Worm (Caenorhabditis elegans) whole organism, L1 larva: ENCODE results near the gene fsn-1.

Source experiments
- ceh-82 ChIP-seq, 3 experiments: fragments of 150-350 bp in 1 of 3; sonication (generic microtip) in 2 of 3; optimal IDR thresholded peaks; 2 replicates each; lab custom pipeline; 2014 to 2017; ENCODE audit warnings: missing biosample characterization in 3 of 3, missing genetic modification characterization in 3 of 3
- elt-3 ChIP-seq, 6 experiments: fragments of 150-350 bp in 1 of 6; sonication (generic microtip); optimal IDR thresholded peaks; 2 replicates each; lab custom pipeline; 2017 to 2018; ENCODE audit warnings: missing biosample characterization in 6 of 6, missing genetic modification characterization in 6 of 6, inconsistent platforms in 1 of 6
- lsy-2 ChIP-seq, 2 experiments: fragments of 150-350 bp; optimal IDR thresholded peaks; 2 replicates each; lab custom pipeline; 2014; ENCODE audit warnings: missing biosample characterization in 2 of 2, missing genetic modification characterization in 2 of 2
- mdl-1 ChIP-seq, 2 experiments: fragments of 150-350 bp; optimal IDR thresholded peaks; 2 replicates each; lab custom pipeline; 2014 to 2017; ENCODE audit warnings: missing biosample characterization in 2 of 2, missing genetic modification characterization in 2 of 2, inconsistent platforms in 1 of 2
- nhr-11 ChIP-seq: fragments of 150-350 bp; optimal IDR thresholded peaks from 2 replicates; lab custom pipeline; 2014; ENCODE audit warnings: missing biosample characterization, missing genetic modification characterization
- nhr-84 ChIP-seq: sonication (generic microtip); optimal IDR thresholded peaks from 2 replicates; lab custom pipeline; 2017; ENCODE audit warnings: missing biosample characterization, missing genetic modification characterization
- nhr-90 ChIP-seq: sonication (generic microtip); optimal IDR thresholded peaks from 2 replicates; lab custom pipeline; 2016; ENCODE audit warnings: mild to moderate bottlenecking, missing genetic modification characterization, missing compliant biosample characterization; ENCODE audit not compliant: poor library complexity
- sup-37 ChIP-seq: fragments of 200-800 bp; sonication (Bioruptor generic); optimal IDR thresholded peaks from 2 replicates; lab custom pipeline; 2018; ENCODE audit warnings: mild to moderate bottlenecking, missing genetic modification characterization, missing compliant biosample characterization
- unc-62 ChIP-seq: fragments of 150-350 bp; optimal IDR thresholded peaks from 2 replicates; lab custom pipeline; 2014; ENCODE audit warnings: missing biosample characterization, missing genetic modification reagents, missing genetic modification characterization
- vab-15 ChIP-seq: sonication (generic microtip); optimal IDR thresholded peaks from 2 replicates; lab custom pipeline; 2017; ENCODE audit warnings: missing genotype, mild to moderate bottlenecking, missing genetic modification characterization, missing compliant biosample characterization
- ztf-11 ChIP-seq, 2 experiments: sonication (generic microtip); optimal IDR thresholded peaks; 2 replicates each; lab custom pipeline; 2016 to 2017; ENCODE audit warnings: missing genetic modification characterization in 2 of 2, missing biosample characterization in 1 of 2, missing compliant biosample characterization in 1 of 2

ce11 chrIII:4920221-4920620 is 16.9 kb upstream of the fsn-1 start, which contains the start of gene ula-1:
- TF ChIP-seq sup-37 (GFP tag; lab: Kevin White, UChicago) = no peak
- TF ChIP-seq mdl-1 (tag; optimal IDR thresholded peaks at IDR 0.05; lab: Kevin White, UChicago) = no peak
- TF ChIP-seq unc-62 (GFP tag; lab: Kevin White, UChicago) = no peak
- no peak for TF ChIP-seq vab-15
- TF ChIP-seq ztf-11 (tag; optimal IDR thresholded peaks at IDR 0.05; lab: Kevin White, UChicago) = no peak
- no peak for TF ChIP-seq nhr-90 (tag; lab: Kevin White, UChicago)
- no peak for TF ChIP-seq elt-3 (tag; optimal IDR thresholded peaks at IDR 0.05; lab: Kevin White, UChicago)
- no peak for TF ChIP-seq ceh-82 (tag; optimal IDR thresholded peaks at IDR 0.05; lab: Kevin White, UChicago)
- TF ChIP-seq nhr-11 (tag; lab: Kevin White, UChicago) = no peak
- no peak for TF ChIP-seq nhr-84 (tag; lab: Kevin White, UChicago)
- TF ChIP-seq lsy-2 (tag; optimal IDR thresholded peaks at IDR 0.05; lab: Kevin White, UChicago) = no peak
